Worm (Caenorhabditis elegans): ENCODE measurements around the gene Y57G11B.8.

ce11 chrIV:14530031-14530430, 48.5 kb downstream of the Y57G11B.8 start:
- TF ChIP-seq unc-39 (tag; optimal IDR thresholded peaks at IDR 0.05) (no peak), nhr-77 (tag; optimal IDR thresholded peaks at IDR 0.05) (no peak), mdl-1 (tag; optimal IDR thresholded peaks at IDR 0.05) (no peak), mdt-29 (GFP tag; IDR thresholded peaks at IDR 0.05) (no peak), ztf-11 (tag; optimal IDR thresholded peaks at IDR 0.05) (no peak), ceh-32 (tag; optimal IDR thresholded peaks at IDR 0.05; ENCODE audit: poor library complexity) (no peak), fos-1 (tag; optimal IDR thresholded peaks at IDR 0.05) (no peak), ama-1 (optimal IDR thresholded peaks at IDR 0.05) (no peak), nhr-28 (tag; optimal IDR thresholded peaks at IDR 0.05) (no peak), pha-4 (GFP tag; IDR thresholded peaks at IDR 0.05) (no peak), pha-4 (tag; optimal IDR thresholded peaks at IDR 0.05) (no peak), nhr-11 (tag; optimal IDR thresholded peaks at IDR 0.05) (no peak), fkh-10 (GFP tag; optimal IDR thresholded peaks at IDR 0.05) (no peak)

All from whole organism, L4 larva.